Worm (Caenorhabditis elegans): Measurements from ENCODE around the gene Y69A2AR.51.

DNA sequence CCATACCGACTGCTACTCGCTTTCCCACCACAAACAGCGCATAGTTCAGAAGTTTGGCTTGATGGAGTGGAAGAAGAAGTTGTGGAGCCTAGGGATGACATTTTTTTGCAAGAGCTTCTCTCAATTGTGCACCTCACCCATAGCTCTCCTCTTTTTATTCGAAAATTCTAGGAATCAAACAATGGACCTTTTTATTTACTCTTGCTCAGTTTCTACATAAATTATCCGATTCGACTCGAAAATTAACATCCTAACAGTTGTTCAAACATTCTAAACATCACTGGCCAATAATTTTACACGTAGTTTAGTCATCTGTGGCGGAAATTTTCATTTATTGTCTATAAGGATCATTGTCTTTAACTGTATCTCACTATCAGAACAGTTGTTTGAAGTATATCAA lies 9.3 kb downstream of the Y69A2AR.51 start, which contains the start of gene nhr-242:
- TF ChIP-seq nhr-76 (tag; optimal IDR thresholded peaks at IDR 0.05) (no peak), unc-39 (tag; optimal IDR thresholded peaks at IDR 0.05) (no peak), egl-27 (tag; optimal IDR thresholded peaks at IDR 0.05) (no peak), mdl-1 (tag; optimal IDR thresholded peaks at IDR 0.05) (no peak), ceh-44 (GFP tag; IDR thresholded peaks at IDR 0.05) (no peak), dve-1 (tag; optimal IDR thresholded peaks at IDR 0.05; ENCODE audit: insufficient read depth) (no peak)
